Fruit fly (Drosophila melanogaster) whole organism, prepupa: ENCODE measurements around the gene CG18549.

Experiments used
- Blimp-1 ChIP-seq: fragments of 200-800 bp; sonication (Bioruptor generic); optimal IDR thresholded peaks from 3 replicates; lab custom pipeline; 2017; ENCODE audit warnings: missing biosample characterization, missing genetic modification characterization, mild to moderate bottlenecking, moderate library complexity, missing genetic modification reagents
- CG10669 ChIP-seq: fragments of 200-800 bp; sonication (Bioruptor generic); optimal IDR thresholded peaks from 3 replicates; lab custom pipeline; 2018; ENCODE audit warnings: missing biosample characterization, mild to moderate bottlenecking, missing genetic modification characterization, moderate library complexity
- CG11294 ChIP-seq: fragments of 200-800 bp; sonication (Bioruptor generic); IDR thresholded peaks from 2 replicates; pipeline ENCODE4 v1.3.6; 2022; ENCODE audit warnings: missing biosample characterization, missing genetic modification characterization
- CG11902 ChIP-seq: fragments of 200-800 bp; sonication (Bioruptor generic); optimal IDR thresholded peaks from 3 replicates; lab custom pipeline; 2016; ENCODE audit warnings: missing biosample characterization, missing genetic modification characterization
- CG1621 ChIP-seq: fragments of 200-800 bp; sonication (Bioruptor generic); optimal IDR thresholded peaks from 3 replicates; lab custom pipeline; 2018; ENCODE audit warnings: missing biosample characterization, mild to moderate bottlenecking, missing genetic modification characterization
- CG16779 ChIP-seq: fragments of 200-800 bp; sonication (Bioruptor generic); optimal IDR thresholded peaks from 3 replicates; lab custom pipeline; 2017; ENCODE audit warnings: missing biosample characterization, mild to moderate bottlenecking, missing genetic modification characterization
- CG3032 ChIP-seq: fragments of 200-800 bp; optimal IDR thresholded peaks from 2 replicates; lab custom pipeline; 2019; ENCODE audit warnings: missing biosample characterization, mild to moderate bottlenecking, missing genetic modification characterization, moderate library complexity
- CG31627 ChIP-seq: fragments of 200-800 bp; sonication (Bioruptor generic); optimal IDR thresholded peaks from 3 replicates; lab custom pipeline; 2016; ENCODE audit warnings: missing biosample characterization, missing genetic modification characterization
- CG34406 ChIP-seq: fragments of 200-800 bp; sonication (Bioruptor generic); optimal IDR thresholded peaks from 3 replicates; lab custom pipeline; 2016; ENCODE audit warnings: missing biosample characterization, missing genetic modification characterization
- CG4318 ChIP-seq: fragments of 200-800 bp; sonication (Bioruptor generic); optimal IDR thresholded peaks from 3 replicates; lab custom pipeline; 2017; ENCODE audit warnings: missing biosample characterization, mild to moderate bottlenecking, missing genetic modification characterization
- CG6163 ChIP-seq: fragments of 200-800 bp; sonication (Bioruptor generic); IDR thresholded peaks from 3 replicates; pipeline ENCODE4 v1.3.6; 2022; ENCODE audit warnings: missing biosample characterization, missing genetic modification characterization
- CG6276 ChIP-seq: fragments of 200-800 bp; sonication (Bioruptor generic); optimal IDR thresholded peaks from 2 replicates; lab custom pipeline; 2017; ENCODE audit warnings: missing biosample characterization, mild to moderate bottlenecking, missing genetic modification characterization
- CG6792 ChIP-seq: fragments of 200-800 bp; sonication (Bioruptor generic); optimal IDR thresholded peaks from 3 replicates; lab custom pipeline; 2016; ENCODE audit warnings: missing biosample characterization, missing genetic modification characterization
- CG6808 ChIP-seq: fragments of 200-800 bp; sonication (Bioruptor generic); optimal IDR thresholded peaks from 3 replicates; lab custom pipeline; 2017; ENCODE audit warnings: missing biosample characterization, missing genetic modification characterization, mild to moderate bottlenecking, moderate library complexity, missing genetic modification reagents
- CG7368 ChIP-seq: fragments of 200-800 bp; sonication (Bioruptor generic); optimal IDR thresholded peaks from 3 replicates; lab custom pipeline; 2016; ENCODE audit warnings: missing biosample characterization, missing genetic modification characterization
- CG8119 ChIP-seq: fragments of 200-800 bp; sonication (Bioruptor generic); IDR thresholded peaks from 3 replicates; pipeline ENCODE4 v1.3.6; 2022; ENCODE audit warnings: missing biosample characterization, missing genetic modification characterization
- CG8319 ChIP-seq: fragments of 200-800 bp; sonication (Bioruptor generic); optimal IDR thresholded peaks from 3 replicates; lab custom pipeline; 2016; ENCODE audit warnings: missing biosample characterization, missing genetic modification characterization
- CG8632 ChIP-seq: fragments of 200-800 bp; sonication (Bioruptor generic); optimal IDR thresholded peaks from 3 replicates; lab custom pipeline; 2016; ENCODE audit warnings: missing biosample characterization, missing genetic modification characterization
- CG9139 ChIP-seq: fragments of 200-800 bp; sonication (Bioruptor generic); optimal IDR thresholded peaks from 3 replicates; lab custom pipeline; 2017; ENCODE audit warnings: missing biosample characterization, mild to moderate bottlenecking, missing genetic modification characterization
- Eip78C ChIP-seq: fragments of 200-800 bp; sonication (Bioruptor generic); peaks from one replicate; lab custom pipeline; 2016; ENCODE audit warnings: missing biosample characterization, missing genetic modification characterization
- Ets96B ChIP-seq: fragments of 200-800 bp; optimal IDR thresholded peaks from 2 replicates; lab custom pipeline; 2019; ENCODE audit warnings: missing biosample characterization, mild to moderate bottlenecking, missing genetic modification characterization, moderate library complexity
- Hr4 ChIP-seq: fragments of 200-800 bp; sonication (Bioruptor generic); optimal IDR thresholded peaks from 3 replicates; lab custom pipeline; 2016; ENCODE audit warnings: missing biosample characterization, missing genetic modification characterization
- Lpt ChIP-seq: fragments of 200-800 bp; sonication (Bioruptor generic); optimal IDR thresholded peaks from 3 replicates; lab custom pipeline; 2016; ENCODE audit warnings: missing biosample characterization, missing genetic modification characterization
- Met ChIP-seq: fragments of 200-800 bp; sonication (Bioruptor generic); optimal IDR thresholded peaks from 3 replicates; lab custom pipeline; 2016; ENCODE audit warnings: missing biosample characterization, missing genetic modification characterization
- Smox ChIP-seq: fragments of 200-800 bp; sonication (Bioruptor generic); optimal IDR thresholded peaks from 3 replicates; lab custom pipeline; 2016; ENCODE audit warnings: missing biosample characterization, missing genetic modification characterization
- Sox15 ChIP-seq: fragments of 200-800 bp; sonication (Bioruptor generic); optimal IDR thresholded peaks from 3 replicates; lab custom pipeline; 2016; ENCODE audit warnings: missing biosample characterization, missing genetic modification characterization
- achi ChIP-seq: fragments of 200-800 bp; sonication (Bioruptor generic); optimal IDR thresholded peaks from 3 replicates; lab custom pipeline; 2016; ENCODE audit warnings: missing biosample characterization, missing genetic modification characterization
- acj6 ChIP-seq: fragments of 200-800 bp; sonication (Bioruptor generic); optimal IDR thresholded peaks from 3 replicates; lab custom pipeline; 2016; ENCODE audit warnings: missing biosample characterization, missing genetic modification characterization
- esn ChIP-seq: fragments of 200-800 bp; sonication (Bioruptor generic); optimal IDR thresholded peaks from 2 replicates; lab custom pipeline; 2016; ENCODE audit warnings: missing biosample characterization, mild to moderate bottlenecking, missing genetic modification characterization, moderate library complexity
- fd85E ChIP-seq: fragments of 200-800 bp; sonication (Bioruptor generic); optimal IDR thresholded peaks from 3 replicates; lab custom pipeline; 2016; ENCODE audit warnings: missing biosample characterization, missing genetic modification characterization
- fkh ChIP-seq: fragments of 200-800 bp; sonication (Bioruptor generic); optimal IDR thresholded peaks from 3 replicates; lab custom pipeline; 2017; ENCODE audit warnings: missing biosample characterization, mild to moderate bottlenecking, missing genetic modification characterization, moderate library complexity
- lz ChIP-seq: fragments of 200-800 bp; sonication (Bioruptor generic); optimal IDR thresholded peaks from 3 replicates; lab custom pipeline; 2016; ENCODE audit warnings: missing biosample characterization, missing genetic modification characterization
- net ChIP-seq: fragments of 200-800 bp; sonication (Bioruptor generic); optimal IDR thresholded peaks from 3 replicates; lab custom pipeline; 2016; ENCODE audit warnings: missing biosample characterization, missing genetic modification characterization
- pdm3 ChIP-seq: fragments of 200-800 bp; sonication (Bioruptor generic); optimal IDR thresholded peaks from 3 replicates; lab custom pipeline; 2016; ENCODE audit warnings: missing biosample characterization, missing genetic modification characterization
- salr ChIP-seq, 2 experiments: fragments of 200-800 bp; sonication (Bioruptor generic); optimal IDR thresholded peaks; 3 replicates each; lab custom pipeline; 2016 to 2018; ENCODE audit warnings: missing biosample characterization in 2 of 2, missing genetic modification characterization in 2 of 2, mild to moderate bottlenecking in 1 of 2
- spab ChIP-seq: fragments of 200-800 bp; sonication (Bioruptor generic); optimal IDR thresholded peaks from 2 replicates; lab custom pipeline; 2017; ENCODE audit warnings: missing biosample characterization, mild to moderate bottlenecking, missing genetic modification characterization, missing genetic modification reagents
- vri ChIP-seq: fragments of 200-800 bp; sonication (Bioruptor generic); optimal IDR thresholded peaks from 3 replicates; lab custom pipeline; 2016; ENCODE audit warnings: missing biosample characterization, mild to moderate bottlenecking, missing genetic modification characterization

The CG18549 gene

DNA sequence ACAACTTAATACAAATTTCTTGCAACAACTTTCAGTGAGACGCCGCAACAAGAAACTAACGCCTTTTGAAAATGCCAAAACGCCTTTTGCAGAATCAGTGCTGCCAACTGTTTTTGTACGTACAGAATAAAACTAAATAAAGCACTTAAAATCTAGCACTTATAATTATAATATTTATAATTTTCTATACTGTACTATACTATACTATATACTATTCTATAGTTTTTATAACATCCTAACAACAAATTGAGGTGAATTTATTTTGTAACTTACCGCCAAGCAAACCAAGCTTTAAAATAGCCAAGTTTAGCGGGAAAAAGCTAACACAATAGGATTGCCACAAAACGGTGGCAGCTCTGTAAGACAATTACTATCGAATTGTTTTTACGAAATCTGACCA lies 15.3 kb upstream of the CG18549 start, which contains the start of the genes Aos1 and Srlp (continued):
- TF ChIP-seq CG9139 (no peak), CG3032 (tag; lab: Kevin White, UChicago) (peak; percentile 70), pdm3 (no peak), CG1621 (tag; lab: Kevin White, UChicago) (no peak), achi (no peak), acj6 (GFP tag; lab: Kevin White, UChicago) (no peak), CG16779 (tag; lab: Kevin White, UChicago) (no peak), Hr4 (GFP tag; lab: Kevin White, UChicago) (no peak), Blimp-1 (GFP tag; lab: Kevin White, UChicago) (no peak), lz (GFP tag; lab: Kevin White, UChicago) (peak; percentile 2), fkh (GFP tag; lab: Kevin White, UChicago) (no peak), Lpt (GFP tag; lab: Kevin White, UChicago) (peak; percentile 14), CG8632 (no peak), CG6792 (GFP tag; lab: Kevin White, UChicago) (no peak), CG10669 (GFP tag; lab: Kevin White, UChicago) (no peak), spab (GFP tag; lab: Kevin White, UChicago) (no peak), CG6276 (no peak), Met (GFP tag; lab: Kevin White, UChicago) (no peak), CG31627 (GFP tag; lab: Kevin White, UChicago) (no peak), Ets96B (tag; lab: Kevin White, UChicago) (peak; percentile 35)

DNA sequence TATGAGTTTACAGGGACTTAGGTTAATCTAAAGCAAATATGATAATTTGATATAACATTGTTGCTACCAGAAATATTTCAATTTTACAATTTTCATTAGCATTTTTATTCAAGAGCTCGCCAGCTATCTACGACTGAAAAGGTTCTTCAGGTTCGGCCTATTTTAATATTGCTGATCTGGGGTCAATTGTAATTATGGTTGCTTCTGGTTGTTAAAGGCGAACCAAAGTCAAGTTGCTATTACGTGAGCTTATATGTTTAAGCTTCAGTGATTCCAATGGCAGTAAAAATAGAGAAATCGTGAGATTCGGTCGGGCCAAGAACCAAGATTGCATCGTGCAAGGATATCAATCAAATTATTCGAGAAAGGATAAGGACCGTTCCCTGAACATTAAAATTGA lies 13.1 kb upstream of the CG18549 start, which contains the start of gene Desat2:
Gene Desat2, plus strand, starts transcription at position 301 of the 400 bp plus-strand sequence.
- TF ChIP-seq CG6808 (no peak), fd85E (GFP tag; lab: Kevin White, UChicago) (no peak), Smox (GFP tag; lab: Kevin White, UChicago) (no peak)
- TF ChIP-seq, all 60 proteins: peak for 0

DNA sequence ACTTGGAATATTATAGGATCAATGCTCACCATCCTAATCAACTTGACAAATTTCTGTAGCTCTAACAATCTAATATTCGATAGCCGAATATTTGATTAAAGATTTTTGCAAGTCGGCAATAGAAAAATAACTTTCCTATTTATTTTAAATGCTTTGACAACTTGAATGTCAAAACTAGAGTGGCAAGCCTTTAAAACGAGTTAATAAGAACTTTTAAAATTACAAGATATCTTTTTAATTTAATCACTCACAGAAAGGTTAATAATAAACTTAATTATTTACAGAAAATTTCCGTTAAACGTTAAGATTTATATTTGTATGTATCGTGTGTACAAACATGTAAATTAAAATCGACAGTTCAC lies 10.1 kb upstream of the CG18549 start, which contains the start of the genes CG17207 and CG46427:
Gene CG17207, minus strand, starts transcription at position 101 of the 362 bp plus-strand sequence.
Gene CG46427, minus strand, starts transcription at position 101 of the 362 bp plus-strand sequence.
- TF ChIP-seq lz (GFP tag; lab: Kevin White, UChicago) (no peak), achi (no peak), acj6 (GFP tag; lab: Kevin White, UChicago) (no peak), CG8319 (GFP tag; lab: Kevin White, UChicago) (no peak), CG6808 (no peak), CG4318 (GFP tag; lab: Kevin White, UChicago) (no peak), CG9139 (no peak), CG8119 (no peak), CG11294 (GFP tag; lab: Robert Waterston, UW) (no peak), CG10669 (GFP tag; lab: Kevin White, UChicago) (no peak), CG34406 (GFP tag; lab: Kevin White, UChicago) (no peak), CG7368 (GFP tag; lab: Kevin White, UChicago) (no peak), Hr4 (GFP tag; lab: Kevin White, UChicago) (no peak), vri (no peak), CG6163 (GFP tag; lab: Robert Waterston, UW) (no peak), salr (GFP tag; optimal IDR thresholded peaks at IDR 0.05; lab: Kevin White, UChicago) (no peak), net (GFP tag; lab: Kevin White, UChicago) (no peak)

DNA sequence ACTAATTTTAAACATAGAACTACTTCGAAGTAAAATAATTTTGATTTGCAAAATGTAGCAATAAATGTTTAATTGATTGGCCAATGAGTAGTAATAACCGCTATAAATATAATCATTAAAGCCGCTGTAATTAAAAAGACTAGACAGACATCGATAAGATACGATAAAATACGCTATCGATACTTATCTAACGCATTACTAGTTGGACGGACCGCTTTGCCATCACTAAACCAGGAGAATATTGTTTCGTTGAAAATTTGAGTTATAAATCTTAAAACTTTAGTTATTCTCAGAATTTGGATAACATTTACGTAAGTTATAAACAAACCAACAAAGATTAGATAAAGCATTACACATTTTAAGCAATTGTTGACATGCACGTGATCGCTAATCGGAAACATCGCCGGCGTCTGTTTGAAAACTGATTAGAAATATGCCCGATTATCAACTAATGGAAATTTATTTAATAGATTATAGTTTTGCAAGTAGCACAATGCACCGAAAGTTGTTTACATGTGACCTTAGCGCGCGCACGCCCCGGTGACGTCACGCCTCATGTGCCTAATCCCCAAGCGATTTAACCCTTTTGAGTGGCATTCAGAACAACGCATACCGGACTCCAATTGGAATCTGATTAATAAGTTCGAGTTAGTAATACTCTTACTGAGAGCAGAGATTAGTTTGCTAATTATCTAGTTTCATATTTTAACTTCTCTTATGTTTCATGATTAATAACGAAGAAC lies 9.5 kb upstream of the CG18549 start, which contains the start of gene Desat1:
Gene Desat1, plus strand, starts transcription at position 200 of the 743 bp plus-strand sequence.
- no peak for TF ChIP-seq achi
- no peak for TF ChIP-seq CG11902
- peak; percentile 66 for TF ChIP-seq Eip78C (GFP tag; lab: Kevin White, UChicago)
- no peak for TF ChIP-seq net (GFP tag; lab: Kevin White, UChicago)
- no peak for TF ChIP-seq Sox15 (GFP tag; lab: Kevin White, UChicago)
- TF ChIP-seq esn: peak; percentile 43
- TF ChIP-seq salr (GFP tag; optimal IDR thresholded peaks at IDR 0.05; lab: Kevin White, UChicago): no peak
- TF ChIP-seq Hr4 (GFP tag; lab: Kevin White, UChicago): no peak
- TF ChIP-seq, all 60 proteins: peak for 2
